Fruit fly (Drosophila melanogaster) whole organism, wandering third instar larva: ENCODE measurements around the gene Gale.

Experiments
- Myc ChIP-seq: fragments of >200 bp; optimal IDR thresholded peaks from 2 replicates; lab custom pipeline; 2017
- fru ChIP-seq: fragments of 200-800 bp; sonication (Bioruptor generic); optimal IDR thresholded peaks from 3 replicates; lab custom pipeline; 2016; ENCODE audit warnings: missing biosample characterization, mild to moderate bottlenecking, missing genetic modification characterization
- psq ChIP-seq: fragments of 200-800 bp; sonication (Bioruptor generic); optimal IDR thresholded peaks from 3 replicates; lab custom pipeline; 2017; ENCODE audit warnings: missing biosample characterization, mild to moderate bottlenecking, missing genetic modification characterization, moderate library complexity

dm6 chr3L:652637-653036 lies 4.3 kb downstream of the Gale start, which contains the start of gene CG3402:
- TF ChIP-seq fru (GFP tag; lab: Kevin White, UChicago) (no peak), Myc (lab: Kevin White, UChicago) (no peak), psq (GFP tag; lab: Kevin White, UChicago) (no peak)
